Worm (Caenorhabditis elegans): ENCODE data around the gene lnp-1.

ce11 chrX:4574873-4575272, 13.7 kb upstream of the lnp-1 start:
- TF ChIP-seq nhr-11 (tag; optimal IDR thresholded peaks at IDR 0.05), result no peak
- no peak for TF ChIP-seq lin-1 (GFP tag; IDR thresholded peaks at IDR 0.05)
- no peak for TF ChIP-seq zag-1 (tag; optimal IDR thresholded peaks at IDR 0.05)
- TF ChIP-seq madf-5 (GFP tag; IDR thresholded peaks at IDR 0.05), result no peak
- no peak for TF ChIP-seq jun-1 (tag; optimal IDR thresholded peaks at IDR 0.05)
- no peak for TF ChIP-seq lir-3 (tag; optimal IDR thresholded peaks at IDR 0.05)
- TF ChIP-seq lin-38 (GFP tag; IDR thresholded peaks at IDR 0.05), result no peak

Data from whole organism, L4 larva.